Worm (Caenorhabditis elegans): ENCODE data around the gene Y17G7B.21.

Gene Y17G7B.21

ce11 chrII:11972266-11972665 is 5.2 kb downstream of the Y17G7B.21 start (continued):
- TF ChIP-seq B0261.1 (tag; optimal IDR thresholded peaks at IDR 0.05) (no peak), Y67H2A.10 (GFP tag; conservative IDR thresholded peaks at IDR 0.05) (no peak), F57C9.4 (tag; optimal IDR thresholded peaks at IDR 0.05) (no peak), nhr-179 (tag; optimal IDR thresholded peaks at IDR 0.05) (no peak), aptf-2 (GFP tag; conservative IDR thresholded peaks at IDR 0.05) (no peak), zim-3 (tag; optimal IDR thresholded peaks at IDR 0.05) (peak; percentile 7), F10E7.11 (tag; optimal IDR thresholded peaks at IDR 0.05) (no peak), lsy-27 (tag; optimal IDR thresholded peaks at IDR 0.05; ENCODE audit: borderline replicate concordance, insufficient read depth) (no peak), athp-1 (tag; optimal IDR thresholded peaks at IDR 0.05) (no peak), ztf-18 (tag; optimal IDR thresholded peaks at IDR 0.05) (no peak), nfya-1 (tag; optimal IDR thresholded peaks at IDR 0.05; ENCODE audit: borderline replicate concordance, insufficient read depth) (no peak), cebp-1 (GFP tag; IDR thresholded peaks at IDR 0.05) (no peak), cebp-1 (tag; optimal IDR thresholded peaks at IDR 0.05) (peak; percentile 16), lir-1 (GFP tag; conservative IDR thresholded peaks at IDR 0.05) (no peak), madf-10 (tag; optimal IDR thresholded peaks at IDR 0.05) (no peak), Y95B8A.8 (GFP tag; IDR thresholded peaks at IDR 0.05) (0 out of 2 replicates have a peak, but pooled peaks have one; percentile 82), madf-6 (GFP tag; IDR thresholded peaks at IDR 0.05) (peak; percentile 80), snpc-1.1 (tag; optimal IDR thresholded peaks at IDR 0.05; ENCODE audit: insufficient read depth) (no peak), akir-1 (GFP tag; optimal IDR thresholded peaks at IDR 0.05) (no peak), nhr-120 (GFP tag; IDR thresholded peaks at IDR 0.05) (no peak), ceh-100 (GFP tag; IDR thresholded peaks at IDR 0.05) (0 out of 2 replicates have a peak, but pooled peaks have one; percentile 30), bed-1 (GFP tag; IDR thresholded peaks at IDR 0.05) (no peak), chd-7 (tag; optimal IDR thresholded peaks at IDR 0.05) (no peak), fkh-3 (tag; optimal IDR thresholded peaks at IDR 0.05) (no peak), T07F8.4 (tag; optimal IDR thresholded peaks at IDR 0.05) (no peak), die-1 (tag; optimal IDR thresholded peaks at IDR 0.05) (peak; percentile 41), ztf-28 (GFP tag; IDR thresholded peaks at IDR 0.05) (no peak), lin-26 (GFP tag; IDR thresholded peaks at IDR 0.05) (peak; percentile 57; the same call in 1 of the 2 replicates), ztf-26 (tag; optimal IDR thresholded peaks at IDR 0.05) (no peak), efl-1 (GFP tag; optimal IDR thresholded peaks at IDR 0.05) (peak; percentile 68), hlh-26 (GFP tag; conservative IDR thresholded peaks at IDR 0.05) (no peak), lin-54 (GFP tag; optimal IDR thresholded peaks at IDR 0.05) (peak; percentile 20), atf-7 (tag; optimal IDR thresholded peaks at IDR 0.05) (no peak), him-1 (tag; optimal IDR thresholded peaks at IDR 0.05) (no peak), dpff-1 (tag; optimal IDR thresholded peaks at IDR 0.05) (no peak), ceh-79 (tag; optimal IDR thresholded peaks at IDR 0.05) (no peak), attf-3 (GFP tag; conservative IDR thresholded peaks at IDR 0.05) (no peak), ekl-4 (GFP tag; IDR thresholded peaks at IDR 0.05) (no peak; the same call in 1 of the 2 replicates), B0019.2 (GFP tag; conservative IDR thresholded peaks at IDR 0.05) (no peak), ceh-91 (GFP tag; IDR thresholded peaks at IDR 0.05) (peak; percentile 26; the same call in 1 of the 2 replicates), pbrm-1 (GFP tag; IDR thresholded peaks at IDR 0.05) (no peak), Y56A3A.18 (GFP tag; IDR thresholded peaks at IDR 0.05) (no peak), bed-2 (GFP tag; IDR thresholded peaks at IDR 0.05) (no peak), snpc-3.4 (tag; optimal IDR thresholded peaks at IDR 0.05) (peak; percentile 9), ztf-6 (GFP tag; IDR thresholded peaks at IDR 0.05) (no peak), egl-44 (GFP tag; IDR thresholded peaks at IDR 0.05) (no peak), ccch-3 (GFP tag; optimal IDR thresholded peaks at IDR 0.05) (no peak), aptf-3 (GFP tag; IDR thresholded peaks at IDR 0.05) (no peak)

Measured in whole organism, young adult.